Fruit fly (Drosophila melanogaster): ENCODE measurements around the gene CG15765.

DNA sequence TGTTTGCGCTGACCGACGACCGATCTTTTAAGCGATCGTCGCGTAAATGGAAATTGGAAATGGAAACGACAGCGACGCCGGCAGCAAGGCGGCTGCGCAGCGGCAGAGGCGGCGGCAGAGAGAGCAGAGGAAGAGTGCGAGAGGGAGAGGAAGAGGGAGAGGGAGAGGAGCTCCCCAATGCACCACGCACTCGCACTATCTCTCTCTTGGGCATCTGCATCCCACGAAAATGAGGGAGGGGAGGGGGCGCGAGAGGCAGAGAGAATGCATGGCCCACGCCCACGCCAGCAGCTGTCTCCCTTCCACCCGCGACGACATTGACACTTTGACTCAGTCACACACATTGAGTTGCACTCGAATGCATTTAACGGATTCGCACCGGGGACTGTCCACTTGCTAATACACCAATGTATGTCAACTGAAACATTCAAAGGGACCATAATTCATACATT lies 47.6 kb upstream of the CG15765 start, which contains the start of gene CG3097:
- TF ChIP-seq psq (optimal IDR thresholded peaks at IDR 0.05) = no peak
- TF ChIP-seq Myc (optimal IDR thresholded peaks at IDR 0.05) = no peak
- TF ChIP-seq insv (optimal IDR thresholded peaks at IDR 0.05) = no peak
- TF ChIP-seq ttk (optimal IDR thresholded peaks at IDR 0.05) = no peak
- no peak for TF ChIP-seq h (optimal IDR thresholded peaks at IDR 0.05)
- TF ChIP-seq Sin3A (optimal IDR thresholded peaks at IDR 0.05) = no peak
